Worm (Caenorhabditis elegans): ENCODE results near the gene Y62H9A.12.

Y62H9A.12 gene

ce11 chrX:11907263-11907662, 6.7 kb upstream of the Y62H9A.12 start, which contains the start of gene Y62H9A.11:
TSS of gene Y62H9A.11 (minus strand) at chrX:11907363.
- no peak for TF ChIP-seq ceh-13 (GFP tag; optimal IDR thresholded peaks at IDR 0.05)
- no peak for TF ChIP-seq scrt-1 (GFP tag; IDR thresholded peaks at IDR 0.05)
- TF ChIP-seq tbx-11 (GFP tag; IDR thresholded peaks at IDR 0.05) = no peak

- TF ChIP-seq ama-1 (optimal IDR thresholded peaks at IDR 0.05) = no peak
- no peak for TF ChIP-seq F13C5.2 (tag; optimal IDR thresholded peaks at IDR 0.05)
- TF ChIP-seq scrt-1 (GFP tag; IDR thresholded peaks at IDR 0.05) = no peak
- no peak for TF ChIP-seq ceh-13 (GFP tag; optimal IDR thresholded peaks at IDR 0.05)
- TF ChIP-seq flt-1 (GFP tag; IDR thresholded peaks at IDR 0.05) = no peak
These were observed 5.7 kb upstream of the Y62H9A.12 start for ce11 chrX:11908226-11908625.

- TF ChIP-seq B0310.2 (tag; optimal IDR thresholded peaks at IDR 0.05) (no peak), hmg-4 (GFP tag; optimal IDR thresholded peaks at IDR 0.05) (no peak), pes-1 (GFP tag; IDR thresholded peaks at IDR 0.05) (no peak), scrt-1 (GFP tag; IDR thresholded peaks at IDR 0.05) (no peak), flt-1 (GFP tag; IDR thresholded peaks at IDR 0.05) (no peak), ama-1 (optimal IDR thresholded peaks at IDR 0.05) (no peak), aly-1 (tag; optimal IDR thresholded peaks at IDR 0.05) (no peak), ets-7 (tag; optimal IDR thresholded peaks at IDR 0.05) (no peak), ceh-13 (GFP tag; optimal IDR thresholded peaks at IDR 0.05) (no peak), hnd-1 (tag; optimal IDR thresholded peaks at IDR 0.05) (no peak), tbx-11 (GFP tag; IDR thresholded peaks at IDR 0.05) (no peak), F13C5.2 (tag; optimal IDR thresholded peaks at IDR 0.05) (no peak), tra-4 (tag; optimal IDR thresholded peaks at IDR 0.05) (no peak), sea-1 (GFP tag; conservative IDR thresholded peaks at IDR 0.05) (no peak)
These were observed 4.8 kb upstream of the Y62H9A.12 start for ce11 chrX:11909168-11909567.

DNA sequence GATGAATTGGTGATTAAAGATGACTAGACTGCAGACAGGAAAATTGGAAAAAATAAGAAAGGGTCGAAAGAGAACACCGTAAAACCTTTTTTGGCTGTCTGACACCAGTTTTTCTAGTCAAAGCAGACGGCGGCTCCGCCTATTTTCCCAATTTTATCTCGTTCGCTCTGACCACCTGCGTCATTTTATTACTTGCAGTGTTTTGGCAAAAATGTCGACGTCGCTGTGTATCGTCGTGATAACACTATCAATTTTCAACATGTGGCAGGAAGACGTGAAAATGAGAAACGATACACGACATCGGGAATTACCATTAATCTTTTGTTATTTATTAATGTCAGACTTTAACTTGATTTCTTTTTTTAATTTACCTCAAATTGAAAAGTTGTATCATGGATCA, 3.9 kb upstream of the Y62H9A.12 start, which contains the start of gene Y62H9A.15:
TSS of gene Y62H9A.15 (minus strand) at position 100 of the 400 bp plus-strand sequence.
- TF ChIP-seq hmbx-1 (tag; optimal IDR thresholded peaks at IDR 0.05) (no peak), tbx-37 (GFP tag; conservative IDR thresholded peaks at IDR 0.05) (no peak), ama-1 (optimal IDR thresholded peaks at IDR 0.05) (no peak), B0310.2 (tag; optimal IDR thresholded peaks at IDR 0.05) (no peak), ceh-13 (GFP tag; optimal IDR thresholded peaks at IDR 0.05) (no peak), scrt-1 (GFP tag; IDR thresholded peaks at IDR 0.05) (no peak), flt-1 (GFP tag; IDR thresholded peaks at IDR 0.05) (no peak), tra-4 (tag; optimal IDR thresholded peaks at IDR 0.05) (no peak), F13C5.2 (tag; optimal IDR thresholded peaks at IDR 0.05) (no peak), ceh-36 (tag; optimal IDR thresholded peaks at IDR 0.05) (no peak), sea-1 (GFP tag; conservative IDR thresholded peaks at IDR 0.05) (no peak), tbx-11 (GFP tag; IDR thresholded peaks at IDR 0.05) (no peak), ets-7 (tag; optimal IDR thresholded peaks at IDR 0.05) (no peak)

ce11 chrX:11916705-11917104, 2.8 kb downstream of the Y62H9A.12 start, which contains the start of gene Y62H9A.13:
TSS of gene Y62H9A.13 (plus strand) at chrX:11917005.
- TF ChIP-seq ceh-13 (GFP tag; optimal IDR thresholded peaks at IDR 0.05) (no peak), scrt-1 (GFP tag; IDR thresholded peaks at IDR 0.05) (no peak), hmbx-1 (tag; optimal IDR thresholded peaks at IDR 0.05) (no peak), sea-1 (GFP tag; conservative IDR thresholded peaks at IDR 0.05) (no peak), tra-4 (tag; optimal IDR thresholded peaks at IDR 0.05) (no peak), ama-1 (optimal IDR thresholded peaks at IDR 0.05) (no peak), aly-1 (tag; optimal IDR thresholded peaks at IDR 0.05) (no peak), tbx-11 (GFP tag; IDR thresholded peaks at IDR 0.05) (no peak), tbx-37 (GFP tag; conservative IDR thresholded peaks at IDR 0.05) (no peak), pes-1 (GFP tag; IDR thresholded peaks at IDR 0.05) (no peak), flt-1 (GFP tag; IDR thresholded peaks at IDR 0.05) (no peak), ets-7 (tag; optimal IDR thresholded peaks at IDR 0.05) (no peak), hnd-1 (tag; optimal IDR thresholded peaks at IDR 0.05) (no peak), B0310.2 (tag; optimal IDR thresholded peaks at IDR 0.05) (no peak), F13C5.2 (tag; optimal IDR thresholded peaks at IDR 0.05) (no peak), ceh-36 (tag; optimal IDR thresholded peaks at IDR 0.05) (no peak), hmg-4 (GFP tag; optimal IDR thresholded peaks at IDR 0.05) (no peak)

ce11 chrX:11917994-11918393, 4.1 kb downstream of the Y62H9A.12 start, which contains the start of gene Y62H9A.16:
TSS of gene Y62H9A.16 (plus strand) at chrX:11918294.
- TF ChIP-seq sea-1 (GFP tag; conservative IDR thresholded peaks at IDR 0.05) (no peak), hmbx-1 (tag; optimal IDR thresholded peaks at IDR 0.05) (no peak), scrt-1 (GFP tag; IDR thresholded peaks at IDR 0.05) (no peak), ceh-13 (GFP tag; optimal IDR thresholded peaks at IDR 0.05) (no peak), pes-1 (GFP tag; IDR thresholded peaks at IDR 0.05) (no peak), F13C5.2 (tag; optimal IDR thresholded peaks at IDR 0.05) (no peak)

- no peak for TF ChIP-seq tbx-37 (GFP tag; conservative IDR thresholded peaks at IDR 0.05)
- TF ChIP-seq sea-1 (GFP tag; conservative IDR thresholded peaks at IDR 0.05) = no peak
- TF ChIP-seq ceh-13 (GFP tag; optimal IDR thresholded peaks at IDR 0.05) = no peak
- TF ChIP-seq F13C5.2 (tag; optimal IDR thresholded peaks at IDR 0.05) = no peak
- TF ChIP-seq flt-1 (GFP tag; IDR thresholded peaks at IDR 0.05) = no peak
- no peak for TF ChIP-seq ceh-36 (tag; optimal IDR thresholded peaks at IDR 0.05)
- TF ChIP-seq pes-1 (GFP tag; IDR thresholded peaks at IDR 0.05) = no peak
These were observed 6.9 kb downstream of the Y62H9A.12 start, which contains the start of gene Y62H9A.14 for ce11 chrX:11920723-11921283. TSS of gene Y62H9A.14 (plus strand) at chrX:11921233.

ce11 chrX:11924158-11924557, 10.2 kb downstream of the Y62H9A.12 start, which contains the start of gene F55G7.1:
TSS of gene F55G7.1 (plus strand) at chrX:11924433.
- TF ChIP-seq tra-4 (tag; optimal IDR thresholded peaks at IDR 0.05) (no peak), scrt-1 (GFP tag; IDR thresholded peaks at IDR 0.05) (no peak), ets-7 (tag; optimal IDR thresholded peaks at IDR 0.05) (no peak), ceh-13 (GFP tag; optimal IDR thresholded peaks at IDR 0.05) (no peak), hmbx-1 (tag; optimal IDR thresholded peaks at IDR 0.05) (no peak), ceh-36 (tag; optimal IDR thresholded peaks at IDR 0.05) (no peak)
